Worm (Caenorhabditis elegans): ENCODE data around the gene str-205.

str-205 gene

ce11 chrV:4929842-4930241 is at the start of gene str-205:
Gene str-205 (minus strand): TSS chrV:4929942.
- TF ChIP-seq pha-4 (tag; optimal IDR thresholded peaks at IDR 0.05): no peak
- no peak for TF ChIP-seq Y56A3A.18 (GFP tag; IDR thresholded peaks at IDR 0.05)
- no peak for TF ChIP-seq mcd-1 (GFP tag; IDR thresholded peaks at IDR 0.05)
- TF ChIP-seq F39B2.1 (GFP tag; IDR thresholded peaks at IDR 0.05): no peak

- TF ChIP-seq ZK185.1 (tag; optimal IDR thresholded peaks at IDR 0.05; ENCODE audit: poor library complexity, severe bottlenecking) (no peak), F33H1.4 (GFP tag; IDR thresholded peaks at IDR 0.05) (no peak), ztf-18 (tag; optimal IDR thresholded peaks at IDR 0.05) (no peak), hmg-1.2 (GFP tag; IDR thresholded peaks at IDR 0.05) (no peak), ceh-40 (GFP tag; IDR thresholded peaks at IDR 0.05) (no peak), rpc-1 (optimal IDR thresholded peaks at IDR 0.05) (no peak), rpc-1 (tag; optimal IDR thresholded peaks at IDR 0.05) (no peak), lsl-1 (GFP tag; optimal IDR thresholded peaks at IDR 0.05) (no peak), nhr-179 (tag; optimal IDR thresholded peaks at IDR 0.05) (no peak), snpc-1.1 (tag; optimal IDR thresholded peaks at IDR 0.05; ENCODE audit: insufficient read depth) (no peak), sdz-38 (tag; optimal IDR thresholded peaks at IDR 0.05) (no peak), ets-4 (GFP tag; optimal IDR thresholded peaks at IDR 0.05) (no peak), tbp1 (GFP tag; optimal IDR thresholded peaks at IDR 0.05) (no peak), repo-1 (tag; optimal IDR thresholded peaks at IDR 0.05) (no peak), lir-1 (GFP tag; conservative IDR thresholded peaks at IDR 0.05) (no peak), tlf-1 (GFP tag; optimal IDR thresholded peaks at IDR 0.05) (no peak), nhr-27 (tag; optimal IDR thresholded peaks at IDR 0.05) (no peak), pha-4 (tag; optimal IDR thresholded peaks at IDR 0.05) (no peak), D2030.7 (GFP tag; IDR thresholded peaks at IDR 0.05) (no peak), madf-8 (GFP tag; conservative IDR thresholded peaks at IDR 0.05) (no peak)
These were observed 49.3 kb upstream of the str-205 start, which contains the start of gene srsx-11 for ce11 chrV:4979060-4979459. Gene srsx-11 (minus strand): TSS chrV:4979160.

- TF ChIP-seq nhr-90 (tag; optimal IDR thresholded peaks at IDR 0.05) (no peak), lin-40 (tag; optimal IDR thresholded peaks at IDR 0.05) (no peak), atf-7 (tag; optimal IDR thresholded peaks at IDR 0.05) (no peak), lsl-1 (GFP tag; optimal IDR thresholded peaks at IDR 0.05) (no peak), snpc-3.4 (tag; optimal IDR thresholded peaks at IDR 0.05) (no peak), F10E7.11 (tag; optimal IDR thresholded peaks at IDR 0.05) (no peak), F33H1.4 (GFP tag; IDR thresholded peaks at IDR 0.05) (no peak), ztf-6 (GFP tag; IDR thresholded peaks at IDR 0.05) (no peak), attf-6 (GFP tag; IDR thresholded peaks at IDR 0.05) (no peak), ceh-100 (GFP tag; IDR thresholded peaks at IDR 0.05) (no peak), let-526 (GFP tag; IDR thresholded peaks at IDR 0.05) (no peak), dpl-1 (GFP tag; optimal IDR thresholded peaks at IDR 0.05) (no peak), nhr-179 (tag; optimal IDR thresholded peaks at IDR 0.05) (no peak), Y56A3A.18 (GFP tag; IDR thresholded peaks at IDR 0.05) (no peak), sdz-38 (tag; optimal IDR thresholded peaks at IDR 0.05) (no peak), ceh-27 (GFP tag; optimal IDR thresholded peaks at IDR 0.05) (no peak), dox-1 (GFP tag; IDR thresholded peaks at IDR 0.05) (no peak)
These were observed 47.8 kb upstream of the str-205 start for ce11 chrV:4977539-4977938.

ce11 chrV:4975140-4975539 is 45.4 kb upstream of the str-205 start, which contains the start of gene F26G5.1:
Gene F26G5.1 (plus strand): TSS chrV:4975478.
- TF ChIP-seq gei-17 (GFP tag; optimal IDR thresholded peaks at IDR 0.05) (no peak), efl-1 (GFP tag; optimal IDR thresholded peaks at IDR 0.05) (peak; percentile 75), madf-6 (GFP tag; IDR thresholded peaks at IDR 0.05) (peak; percentile 86), F33H1.4 (GFP tag; IDR thresholded peaks at IDR 0.05) (peak; percentile 29; the same call in 1 of the 2 replicates), unc-130 (GFP tag; optimal IDR thresholded peaks at IDR 0.05) (no peak), dpl-1 (GFP tag; optimal IDR thresholded peaks at IDR 0.05) (peak; percentile 33), nhr-120 (GFP tag; IDR thresholded peaks at IDR 0.05) (no peak), fkh-3 (tag; optimal IDR thresholded peaks at IDR 0.05) (no peak), xnd-1 (tag; optimal IDR thresholded peaks at IDR 0.05) (peak; percentile 26), hmg-1.2 (GFP tag; IDR thresholded peaks at IDR 0.05) (peak; percentile 22; the same call in 1 of the 2 replicates), B0035.1 (tag; optimal IDR thresholded peaks at IDR 0.05) (no peak), madf-8 (GFP tag; conservative IDR thresholded peaks at IDR 0.05) (peak; percentile 65), ceh-40 (GFP tag; IDR thresholded peaks at IDR 0.05) (no peak), ccch-3 (GFP tag; optimal IDR thresholded peaks at IDR 0.05) (no peak), Y53G8AR.9 (GFP tag; conservative IDR thresholded peaks at IDR 0.05) (no peak)

Measured in whole organism, young adult.